Fruit fly (Drosophila melanogaster) whole organism, adult: ENCODE measurements around the gene CG42709.
A peak's percentile ranks its signal among the peaks of the same experiment; 100 is the strongest.

Experiments
- CG11617 ChIP-seq: fragments of 200-800 bp; sonication (Bioruptor generic); optimal IDR thresholded peaks from 2 replicates; lab custom pipeline; 2017; ENCODE audit warnings: mild to moderate bottlenecking, missing biosample characterization, missing genetic modification reagents, missing genetic modification characterization
- CG12768 ChIP-seq: fragments of 200-800 bp; sonication (Bioruptor generic); optimal IDR thresholded peaks from 2 replicates; lab custom pipeline; 2017; ENCODE audit warnings: missing biosample characterization, missing genetic modification characterization, mild to moderate bottlenecking, moderate library complexity, missing genetic modification reagents
- CG14711 ChIP-seq: fragments of 200-800 bp; sonication (Bioruptor generic); optimal IDR thresholded peaks from 2 replicates; lab custom pipeline; 2018; ENCODE audit warnings: missing biosample characterization, mild to moderate bottlenecking, missing genetic modification characterization, moderate library complexity
- CG1620 ChIP-seq: fragments of 200-800 bp; sonication (Bioruptor generic); optimal IDR thresholded peaks from 2 replicates; lab custom pipeline; 2016; ENCODE audit warnings: missing biosample characterization, missing genetic modification characterization
- CG33017 ChIP-seq: fragments of 200-800 bp; sonication (Bioruptor generic); optimal IDR thresholded peaks from 2 replicates; lab custom pipeline; 2018; ENCODE audit warnings: missing biosample characterization, mild to moderate bottlenecking, missing genetic modification characterization, moderate library complexity
- CG5204 ChIP-seq: fragments of 200-800 bp; sonication (Bioruptor generic); optimal IDR thresholded peaks from 2 replicates; lab custom pipeline; 2016; ENCODE audit warnings: missing biosample characterization, missing genetic modification characterization
- CG7045 ChIP-seq: fragments of 200-800 bp; sonication (Bioruptor generic); optimal IDR thresholded peaks from 2 replicates; lab custom pipeline; 2017; ENCODE audit warnings: missing biosample characterization, mild to moderate bottlenecking, missing genetic modification characterization
- CG7101 ChIP-seq: fragments of 200-800 bp; sonication (Bioruptor generic); optimal IDR thresholded peaks from 2 replicates; lab custom pipeline; 2018; ENCODE audit warnings: missing biosample characterization, mild to moderate bottlenecking, missing genetic modification characterization, moderate library complexity
- Clk ChIP-seq: fragments of 200-800 bp; sonication (Bioruptor generic); optimal IDR thresholded peaks from 2 replicates; lab custom pipeline; 2017; ENCODE audit warnings: missing biosample characterization, missing genetic modification characterization
- Crg-1 ChIP-seq: fragments of 200-800 bp; sonication (Bioruptor generic); optimal IDR thresholded peaks from 2 replicates; lab custom pipeline; 2016; ENCODE audit warnings: missing biosample characterization, missing genetic modification characterization
- Hr96 ChIP-seq: fragments of 200-800 bp; sonication (Bioruptor generic); optimal IDR thresholded peaks from 2 replicates; lab custom pipeline; 2016; ENCODE audit warnings: missing biosample characterization, missing genetic modification characterization
- Mnt ChIP-seq: fragments of 200-800 bp; sonication (Bioruptor generic); optimal IDR thresholded peaks from 2 replicates; lab custom pipeline; 2016; ENCODE audit warnings: missing biosample characterization, mild to moderate bottlenecking, missing genetic modification characterization
- bab1 ChIP-seq: fragments of 200-800 bp; sonication (Bioruptor generic); optimal IDR thresholded peaks from 3 replicates; lab custom pipeline; 2019; ENCODE audit warnings: missing biosample characterization, mild to moderate bottlenecking, missing genetic modification characterization, moderate library complexity
- cic ChIP-seq: fragments of 200-800 bp; sonication (Bioruptor generic); optimal IDR thresholded peaks from 2 replicates; lab custom pipeline; 2017; ENCODE audit warnings: missing biosample characterization, mild to moderate bottlenecking, missing genetic modification characterization, moderate library complexity
- cnc ChIP-seq, 2 experiments: fragments of >200 bp; optimal IDR thresholded peaks; 2 replicates each; lab custom pipeline; 2017
- kay ChIP-seq: fragments of 200-800 bp; sonication (Bioruptor generic); peaks from one replicate; lab custom pipeline; 2016; ENCODE audit warnings: missing biosample characterization, missing genetic modification characterization, borderline replicate concordance
- ovo ChIP-seq: fragments of 200-800 bp; sonication (Bioruptor generic); optimal IDR thresholded peaks from 2 replicates; lab custom pipeline; 2016; ENCODE audit warnings: missing biosample characterization, missing genetic modification characterization
- pad ChIP-seq: fragments of 200-800 bp; sonication (Bioruptor generic); optimal IDR thresholded peaks from 3 replicates; lab custom pipeline; 2017; ENCODE audit warnings: missing biosample characterization, missing genetic modification characterization, mild to moderate bottlenecking, moderate library complexity, missing genetic modification reagents
- tj ChIP-seq: fragments of 200-800 bp; sonication (Bioruptor generic); optimal IDR thresholded peaks from 3 replicates; lab custom pipeline; 2017; ENCODE audit warnings: missing biosample characterization, mild to moderate bottlenecking, missing genetic modification characterization, moderate library complexity
- toe ChIP-seq: fragments of 200-800 bp; sonication (Bioruptor generic); optimal IDR thresholded peaks from 2 replicates; lab custom pipeline; 2016; ENCODE audit warnings: missing biosample characterization, missing genetic modification characterization

Gene CG42709

DNA sequence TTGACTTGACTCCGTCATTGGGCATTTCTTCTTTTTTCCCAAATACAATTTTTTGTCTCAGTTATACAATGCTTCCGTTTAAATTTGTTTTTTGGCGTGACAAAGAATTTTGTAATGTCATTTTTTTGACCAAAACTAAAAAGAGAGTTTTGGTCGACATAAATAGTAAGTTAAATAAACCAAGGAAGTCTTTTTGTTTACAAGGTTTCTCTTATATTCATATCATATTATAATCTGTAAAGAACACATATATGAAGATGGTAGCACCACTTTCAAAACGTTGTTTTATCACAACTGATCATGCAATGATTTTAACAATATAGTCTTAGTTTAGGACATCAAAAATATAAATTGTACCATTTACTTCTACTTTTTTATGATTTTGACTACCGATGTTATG lies 9.0 kb upstream of the CG42709 start, which contains the start of the genes CG10969 and CG17666:
Gene CG10969, minus strand, starts transcription at position 101 of the 400 bp plus-strand sequence.
Gene CG17666, plus strand, starts transcription at position 329 of the 400 bp plus-strand sequence.
- no peak for TF ChIP-seq Hr96 (GFP tag; lab: Kevin White, UChicago)
- TF ChIP-seq Crg-1 (GFP tag; lab: Kevin White, UChicago): no peak
- TF ChIP-seq cic (GFP tag; lab: Kevin White, UChicago): no peak
- TF ChIP-seq toe (GFP tag; lab: Kevin White, UChicago): no peak
- TF ChIP-seq CG7101: no peak
- no peak for TF ChIP-seq Mnt (GFP tag; lab: Kevin White, UChicago)
- TF ChIP-seq CG7045 (GFP tag; lab: Kevin White, UChicago): no peak
- TF ChIP-seq cnc (optimal IDR thresholded peaks at IDR 0.05; lab: Kevin White, UChicago): no peak
- TF ChIP-seq CG33017: no peak

DNA sequence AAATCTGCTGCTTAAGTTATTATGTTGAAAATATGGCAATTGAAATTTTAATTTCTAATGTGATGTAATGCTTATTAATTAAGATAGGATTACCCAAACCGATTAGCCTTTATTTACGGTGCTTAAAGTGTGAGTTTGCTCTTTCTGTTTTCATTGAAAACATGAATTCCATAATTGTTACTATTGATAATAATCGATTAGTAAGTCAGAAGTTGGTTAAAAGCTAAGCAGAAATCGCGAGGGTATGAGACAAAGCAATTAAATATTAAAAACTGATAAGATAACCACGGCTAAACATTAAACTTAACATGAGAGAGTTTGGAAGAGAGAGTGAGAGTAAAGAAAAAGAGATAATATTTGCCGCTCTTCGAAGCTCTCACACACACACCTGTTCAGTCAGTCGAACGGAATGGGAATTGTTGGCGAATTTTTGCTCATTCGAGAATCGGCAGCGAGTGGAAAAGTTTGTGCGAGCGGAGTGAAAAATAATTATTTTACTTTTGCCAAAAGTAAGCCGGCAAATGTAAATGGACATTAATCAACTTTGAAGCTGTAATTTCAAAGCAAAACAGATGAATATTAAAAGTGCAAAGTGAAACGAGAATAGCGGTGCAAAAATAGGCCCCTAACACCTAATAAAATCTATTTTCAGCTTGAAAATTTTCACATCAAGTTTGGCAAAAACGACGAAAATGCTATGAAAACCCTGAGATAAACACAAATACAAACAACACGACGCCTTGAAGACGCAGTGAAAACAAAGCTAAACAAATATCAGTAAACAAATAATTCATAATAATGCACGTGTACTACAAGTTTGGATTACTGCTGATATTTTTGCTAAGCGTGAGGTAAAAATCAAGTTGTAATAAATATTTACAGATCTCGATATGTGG lies 1.0 kb downstream of the CG42709 start:
- TF ChIP-seq CG7101: no peak
- no peak for TF ChIP-seq Hr96 (GFP tag; lab: Kevin White, UChicago)
- TF ChIP-seq tj (GFP tag; lab: Kevin White, UChicago): no peak
- TF ChIP-seq CG12768 (GFP tag; lab: Kevin White, UChicago): no peak
- peak; percentile 74 for TF ChIP-seq kay (GFP tag; lab: Kevin White, UChicago)
- TF ChIP-seq CG7045 (GFP tag; lab: Kevin White, UChicago): no peak

DNA sequence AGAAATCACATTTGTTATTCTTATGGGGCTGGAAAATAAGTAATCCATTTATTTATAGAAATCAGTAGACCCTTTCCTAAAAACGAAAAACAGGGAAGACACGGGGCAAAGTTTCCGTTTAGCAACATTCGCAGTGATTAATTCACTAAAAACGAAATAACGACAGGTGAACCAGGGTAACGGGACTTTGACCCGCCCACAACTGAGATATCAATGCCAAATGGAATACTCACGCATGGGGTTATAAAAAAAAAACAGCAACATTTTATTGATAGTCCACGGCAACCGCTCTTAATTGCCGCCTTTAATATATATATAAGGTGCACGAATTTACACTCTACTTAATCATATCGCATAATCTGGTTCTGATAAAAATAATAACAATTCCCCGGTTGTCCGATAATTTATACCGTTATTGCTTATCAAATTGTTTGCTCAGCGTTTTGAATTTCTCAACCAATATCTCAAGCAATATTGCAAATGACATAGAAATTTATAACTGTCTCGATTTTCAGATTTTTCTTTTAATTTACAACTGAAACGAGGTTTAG lies 1.8 kb downstream of the CG42709 start:
- TF ChIP-seq toe (GFP tag; lab: Kevin White, UChicago) (no peak), Mnt (GFP tag; lab: Kevin White, UChicago) (no peak), pad (no peak), CG1620 (GFP tag; lab: Kevin White, UChicago) (no peak), CG7045 (GFP tag; lab: Kevin White, UChicago) (no peak), kay (GFP tag; lab: Kevin White, UChicago) (no peak), cic (GFP tag; lab: Kevin White, UChicago) (no peak), CG12768 (GFP tag; lab: Kevin White, UChicago) (no peak), cnc (optimal IDR thresholded peaks at IDR 0.05; lab: Kevin White, UChicago) (no peak), Crg-1 (GFP tag; lab: Kevin White, UChicago) (no peak), CG33017 (no peak), CG7101 (no peak), bab1 (GFP tag; lab: Kevin White, UChicago) (no peak)

DNA sequence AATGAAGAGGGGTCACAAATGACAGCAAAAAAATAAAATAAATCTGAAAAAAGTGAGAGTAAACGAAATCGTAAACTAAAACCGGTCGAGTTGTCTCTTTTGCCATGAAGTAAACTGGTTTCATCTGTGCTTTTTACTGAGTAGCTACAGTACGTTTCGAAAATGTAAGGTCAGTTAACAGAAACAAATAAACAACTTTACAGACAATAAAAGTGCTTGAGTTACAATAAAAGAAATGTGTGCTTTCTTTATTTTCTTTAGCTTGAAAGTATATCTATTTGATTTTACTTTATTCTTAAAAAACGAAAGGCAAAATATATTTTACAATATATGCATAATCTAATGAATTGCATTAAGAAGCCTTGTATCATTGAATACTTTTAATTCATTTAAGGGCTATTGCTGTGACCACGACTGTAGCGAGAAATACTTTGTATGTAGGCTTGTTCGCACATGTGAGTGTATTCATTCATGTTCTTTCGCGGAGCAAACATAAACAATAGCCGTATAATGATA lies 3.0 kb downstream of the CG42709 start:
- no peak for TF ChIP-seq cic (GFP tag; lab: Kevin White, UChicago)
- TF ChIP-seq CG12768 (GFP tag; lab: Kevin White, UChicago): no peak
- TF ChIP-seq ovo (GFP tag; lab: Kevin White, UChicago): no peak
- TF ChIP-seq cnc (optimal IDR thresholded peaks at IDR 0.05; lab: Kevin White, UChicago): no peak
- TF ChIP-seq CG1620 (GFP tag; lab: Kevin White, UChicago): no peak
- TF ChIP-seq CG7045 (GFP tag; lab: Kevin White, UChicago): no peak
- no peak for TF ChIP-seq bab1 (GFP tag; lab: Kevin White, UChicago)
- TF ChIP-seq pad: no peak
- no peak for TF ChIP-seq toe (GFP tag; lab: Kevin White, UChicago)
- TF ChIP-seq CG14711 (tag; lab: Kevin White, UChicago): peak; percentile 40
- TF ChIP-seq CG33017: peak; percentile 40
- TF ChIP-seq CG7101: peak; percentile 32
- peak; percentile 10 for TF ChIP-seq tj (GFP tag; lab: Kevin White, UChicago)
- TF ChIP-seq Clk: no peak
- TF ChIP-seq Crg-1 (GFP tag; lab: Kevin White, UChicago): no peak
- no peak for TF ChIP-seq CG5204 (GFP tag; lab: Kevin White, UChicago)
- TF ChIP-seq Mnt (GFP tag; lab: Kevin White, UChicago): no peak
- peak; percentile 71 for TF ChIP-seq kay (GFP tag; lab: Kevin White, UChicago)
- TF ChIP-seq Hr96 (GFP tag; lab: Kevin White, UChicago): no peak
- TF ChIP-seq CG11617 (GFP tag; lab: Kevin White, UChicago): no peak

DNA sequence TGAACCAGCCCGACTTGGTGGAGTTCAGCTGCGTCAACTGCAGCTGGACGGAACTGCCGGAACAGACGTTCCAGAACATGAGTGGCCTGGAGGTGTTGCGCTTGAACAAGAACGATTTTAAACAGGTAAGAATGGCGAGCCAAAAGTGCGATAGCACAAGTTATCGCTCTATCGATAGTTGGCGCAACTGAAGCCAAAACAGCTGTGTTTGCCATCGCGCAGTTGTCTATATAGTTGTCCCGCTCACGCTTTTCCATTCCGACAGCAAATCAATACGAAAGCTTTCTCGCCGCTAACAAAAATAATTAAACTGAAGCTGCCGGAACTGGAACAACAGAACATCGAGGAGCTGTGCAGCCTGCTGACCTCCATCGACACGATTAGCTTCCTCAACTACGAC lies 4.5 kb downstream of the CG42709 start:
- peak; percentile 9 for TF ChIP-seq pad
- no peak for TF ChIP-seq CG33017
- peak; percentile 51 for TF ChIP-seq bab1 (GFP tag; lab: Kevin White, UChicago)
- peak; percentile 44 for TF ChIP-seq cic (GFP tag; lab: Kevin White, UChicago)
- TF ChIP-seq toe (GFP tag; lab: Kevin White, UChicago): no peak

DNA sequence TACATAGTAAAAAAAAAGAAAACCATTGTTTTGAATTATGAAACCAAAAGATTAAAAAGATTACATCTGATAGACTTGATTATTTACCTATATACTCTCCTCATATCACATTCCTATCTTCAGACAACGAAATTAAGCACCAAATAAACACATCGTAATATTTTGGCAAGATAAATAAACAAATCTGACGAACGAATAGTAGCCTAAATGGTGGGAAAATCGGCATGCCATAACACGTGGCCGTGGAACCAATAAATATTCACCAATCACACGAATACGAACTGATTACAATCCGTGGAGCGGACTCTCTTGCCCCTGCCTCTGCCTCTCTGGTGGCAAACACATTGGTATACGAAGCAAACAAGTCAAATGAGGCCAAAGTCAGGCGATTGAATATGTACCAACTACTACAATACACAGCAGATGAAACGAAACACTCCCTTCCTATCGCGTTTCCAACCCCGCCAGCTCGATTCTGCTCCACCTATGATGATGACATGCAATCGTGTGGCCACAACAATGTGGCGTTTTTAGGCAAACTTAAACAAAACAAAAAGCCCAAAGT lies 6.2 kb downstream of the CG42709 start:
- TF ChIP-seq kay (GFP tag; lab: Kevin White, UChicago) (no peak), tj (GFP tag; lab: Kevin White, UChicago) (no peak), Mnt (GFP tag; lab: Kevin White, UChicago) (peak; percentile 40), CG12768 (GFP tag; lab: Kevin White, UChicago) (no peak), ovo (GFP tag; lab: Kevin White, UChicago) (no peak), cic (GFP tag; lab: Kevin White, UChicago) (peak; percentile 44), pad (no peak)
